Fruit fly (Drosophila melanogaster) whole organism, prepupa: ENCODE measurements around the gene CG13108.

Source experiments
- CG8632 ChIP-seq: fragments of 200-800 bp; sonication (Bioruptor generic); optimal IDR thresholded peaks from 3 replicates; lab custom pipeline; 2016; ENCODE audit warnings: missing biosample characterization, missing genetic modification characterization
- Ets21C ChIP-seq: fragments of 200-800 bp; sonication (Bioruptor generic); optimal IDR thresholded peaks from 3 replicates; lab custom pipeline; 2016; ENCODE audit warnings: missing biosample characterization, missing genetic modification characterization
- achi ChIP-seq: fragments of 200-800 bp; sonication (Bioruptor generic); optimal IDR thresholded peaks from 3 replicates; lab custom pipeline; 2016; ENCODE audit warnings: missing biosample characterization, missing genetic modification characterization

DNA sequence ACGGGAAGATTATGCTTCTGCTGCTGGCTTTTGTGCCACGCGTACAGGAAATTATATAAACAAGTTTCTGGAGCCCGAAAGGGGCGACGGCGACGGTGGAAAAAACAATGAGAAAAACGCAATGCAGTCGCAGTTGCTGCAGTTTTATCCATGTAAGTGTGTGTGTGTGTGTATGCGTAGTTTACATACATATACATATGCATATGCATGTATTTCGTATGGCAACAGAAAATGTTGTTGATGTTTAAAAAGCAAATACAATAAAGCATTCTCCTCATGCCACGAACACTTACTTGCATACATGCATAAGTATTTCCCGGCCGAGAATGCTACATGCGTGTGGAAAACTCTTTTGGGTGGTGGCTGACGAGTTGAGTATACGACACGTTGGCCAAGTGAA is 26.2 kb downstream of the CG13108 start:
- TF ChIP-seq Ets21C (GFP tag; lab: Kevin White, UChicago) (no peak), achi (GFP tag; lab: Kevin White, UChicago) (peak; percentile 26), CG8632 (GFP tag; lab: Kevin White, UChicago) (peak; percentile 26)
